Fruit fly (Drosophila melanogaster) whole organism, embryonic: ENCODE data around the gene CG33203.
A peak's percentile ranks its signal among the peaks of the same experiment; 100 is the strongest.

ENCODE experiments used
- CG10147 ChIP-seq: fragments of 200-800 bp; sonication (Bioruptor generic); optimal IDR thresholded peaks from 2 replicates; lab custom pipeline; 2019; ENCODE audit warnings: missing biosample characterization, mild to moderate bottlenecking, missing genetic modification characterization, moderate library complexity
- CG10543 ChIP-seq: fragments of 200-800 bp; sonication (Bioruptor generic); optimal IDR thresholded peaks from 3 replicates; lab custom pipeline; 2017; ENCODE audit warnings: missing biosample characterization, mild to moderate bottlenecking, missing genetic modification characterization, moderate library complexity
- CG11247 ChIP-seq: fragments of 200-800 bp; sonication (Bioruptor generic); IDR thresholded peaks from 2 replicates; pipeline ENCODE4 v1.3.6; 2022; ENCODE audit warnings: missing biosample characterization, missing genetic modification characterization
- CG11504 ChIP-seq: fragments of 200-800 bp; sonication (Bioruptor generic); optimal IDR thresholded peaks from 3 replicates; lab custom pipeline; 2019; ENCODE audit warnings: missing biosample characterization, mild to moderate bottlenecking, missing genetic modification characterization, moderate library complexity
- CG12769 ChIP-seq: fragments of 200-800 bp; sonication (Bioruptor generic); optimal IDR thresholded peaks from 2 replicates; lab custom pipeline; 2019; ENCODE audit warnings: missing biosample characterization, mild to moderate bottlenecking, missing genetic modification characterization, moderate library complexity
- CG14710 ChIP-seq: fragments of 200-800 bp; sonication (Bioruptor generic); optimal IDR thresholded peaks from 3 replicates; lab custom pipeline; 2019; ENCODE audit warnings: missing biosample characterization, mild to moderate bottlenecking, missing genetic modification characterization, moderate library complexity
- CG15073 ChIP-seq: fragments of 200-800 bp; sonication (Bioruptor generic); optimal IDR thresholded peaks from 2 replicates; lab custom pipeline; 2016; ENCODE audit warnings: missing biosample characterization, missing genetic modification characterization
- CG30431 ChIP-seq: fragments of 200-800 bp; sonication (Bioruptor generic); optimal IDR thresholded peaks from 2 replicates; lab custom pipeline; 2017; ENCODE audit warnings: missing biosample characterization, missing genetic modification characterization
- CG3065 ChIP-seq: fragments of 200-800 bp; sonication (Bioruptor generic); optimal IDR thresholded peaks from 2 replicates; lab custom pipeline; 2016; ENCODE audit warnings: missing biosample characterization, missing genetic modification characterization
- CG32772 ChIP-seq: fragments of 200-800 bp; sonication (Bioruptor generic); IDR thresholded peaks from 2 replicates; pipeline ENCODE4 v1.3.6; 2022; ENCODE audit warnings: missing biosample characterization, missing genetic modification characterization
- CG34224 ChIP-seq: fragments of 200-800 bp; sonication (Bioruptor generic); IDR thresholded peaks from 3 replicates; pipeline ENCODE4 v1.3.6; 2022; ENCODE audit warnings: missing biosample characterization, missing genetic modification characterization; ENCODE audit not compliant: partially characterized antibody
- CG4282 ChIP-seq: fragments of 200-800 bp; sonication (Bioruptor generic); optimal IDR thresholded peaks from 2 replicates; lab custom pipeline; 2016; ENCODE audit warnings: missing biosample characterization, missing genetic modification characterization
- CG4328 ChIP-seq: fragments of 200-800 bp; sonication (Bioruptor generic); optimal IDR thresholded peaks from 3 replicates; lab custom pipeline; 2017; ENCODE audit warnings: missing biosample characterization, missing genetic modification reagents, missing genetic modification characterization
- CG4424 ChIP-seq: fragments of 200-800 bp; sonication (Bioruptor generic); optimal IDR thresholded peaks from 3 replicates; lab custom pipeline; 2016; ENCODE audit warnings: missing biosample characterization, missing genetic modification characterization
- CG6272 ChIP-seq: fragments of 200-800 bp; sonication (Bioruptor generic); IDR thresholded peaks from 2 replicates; pipeline ENCODE4 v1.3.6; 2022; ENCODE audit warnings: missing biosample characterization, missing genetic modification characterization
- CG7987 ChIP-seq: fragments of 200-800 bp; sonication (Bioruptor generic); optimal IDR thresholded peaks from 2 replicates; lab custom pipeline; 2018; ENCODE audit warnings: missing biosample characterization, mild to moderate bottlenecking, missing genetic modification characterization, moderate library complexity
- CG8765 ChIP-seq: fragments of 200-800 bp; sonication (Bioruptor generic); IDR thresholded peaks from 2 replicates; pipeline ENCODE4 v1.3.6; 2022; ENCODE audit warnings: missing biosample characterization, missing genetic modification characterization
- Camta ChIP-seq: fragments of 200-800 bp; sonication (Bioruptor generic); optimal IDR thresholded peaks from 2 replicates; lab custom pipeline; 2016; ENCODE audit warnings: missing biosample characterization, missing genetic modification characterization
- CoRest ChIP-seq: fragments of 200-800 bp; sonication (Bioruptor generic); optimal IDR thresholded peaks from 3 replicates; lab custom pipeline; 2018; ENCODE audit warnings: missing biosample characterization, mild to moderate bottlenecking, missing genetic modification characterization, moderate library complexity
- Dbx ChIP-seq: fragments of 200-800 bp; sonication (Bioruptor generic); IDR thresholded peaks from 3 replicates; pipeline ENCODE4 v1.3.6; 2022; ENCODE audit warnings: missing biosample characterization, missing genetic modification characterization
- Eip74EF ChIP-seq, 2 experiments: fragments of 200-800 bp in 1 of 2; fragments of >200 bp in 1 of 2; sonication (Bioruptor generic) in 1 of 2; optimal IDR thresholded peaks; 2 replicates each; lab custom pipeline; 2017 to 2019; ENCODE audit warnings: missing biosample characterization in 2 of 2, missing genetic modification characterization in 2 of 2, mild to moderate bottlenecking in 1 of 2, moderate library complexity in 1 of 2
- Ets65A ChIP-seq: fragments of 200-800 bp; sonication (Bioruptor generic); peaks from one replicate; lab custom pipeline; 2016; ENCODE audit warnings: missing biosample characterization, missing genetic modification characterization
- HmgD ChIP-seq: fragments of 200-800 bp; sonication (Bioruptor generic); optimal IDR thresholded peaks from 3 replicates; lab custom pipeline; 2016; ENCODE audit warnings: missing biosample characterization, missing genetic modification characterization
- Hr3 ChIP-seq: fragments of 200-800 bp; sonication (Bioruptor generic); optimal IDR thresholded peaks from 3 replicates; lab custom pipeline; 2016; ENCODE audit warnings: missing biosample characterization, missing genetic modification characterization
- Hsf ChIP-seq: fragments of 200-800 bp; sonication (Bioruptor generic); optimal IDR thresholded peaks from 3 replicates; lab custom pipeline; 2016; ENCODE audit warnings: missing biosample characterization, missing genetic modification characterization
- Lhr ChIP-seq: fragments of 200-800 bp; sonication (Bioruptor generic); optimal IDR thresholded peaks from 3 replicates; lab custom pipeline; 2017; ENCODE audit warnings: mild to moderate bottlenecking, missing biosample characterization, missing genetic modification reagents, missing genetic modification characterization
- Mrtf ChIP-seq: fragments of 200-800 bp; sonication (Bioruptor generic); IDR thresholded peaks from 3 replicates; pipeline ENCODE4 v1.3.6; 2022; ENCODE audit warnings: missing biosample characterization, missing genetic modification characterization
- NFAT ChIP-seq: fragments of 200-800 bp; sonication (Bioruptor generic); IDR thresholded peaks from 2 replicates; pipeline ENCODE4 v1.3.6; 2022; ENCODE audit warnings: missing biosample characterization, missing genetic modification characterization
- Sox102F ChIP-seq: fragments of 200-800 bp; sonication (Bioruptor generic); optimal IDR thresholded peaks from 2 replicates; lab custom pipeline; 2018; ENCODE audit warnings: missing biosample characterization, mild to moderate bottlenecking, missing genetic modification characterization, moderate library complexity
- TFAM ChIP-seq: fragments of 200-800 bp; sonication (Bioruptor generic); optimal IDR thresholded peaks from 2 replicates; lab custom pipeline; 2017; ENCODE audit warnings: missing biosample characterization, missing genetic modification characterization, inconsistent platforms
- Trl ChIP-seq, 3 experiments: fragments of >200 bp in 2 of 3; fragments of 200-800 bp in 1 of 3; sonication (Bioruptor generic) in 1 of 3; optimal IDR thresholded peaks; 2 replicates in 1 of 3; 3 replicates in 2 of 3; lab custom pipeline; 2016 to 2017; ENCODE audit warnings: missing biosample characterization in 1 of 3, missing genetic modification characterization in 1 of 3
- abd-A ChIP-seq: fragments of 200-800 bp; sonication (Bioruptor generic); optimal IDR thresholded peaks from 3 replicates; lab custom pipeline; 2019; ENCODE audit warnings: missing biosample characterization, mild to moderate bottlenecking, missing genetic modification characterization, moderate library complexity
- disco-r ChIP-seq: fragments of 200-800 bp; sonication (Bioruptor generic); optimal IDR thresholded peaks from 2 replicates; lab custom pipeline; 2016; ENCODE audit warnings: missing biosample characterization, missing genetic modification characterization
- emc ChIP-seq: fragments of 200-800 bp; sonication (Bioruptor generic); optimal IDR thresholded peaks from 2 replicates; lab custom pipeline; 2016; ENCODE audit warnings: missing biosample characterization, missing genetic modification characterization
- eve ChIP-seq, 2 experiments: fragments of >200 bp; optimal IDR thresholded peaks; 2 replicates each; lab custom pipeline; 2017; ENCODE audit warnings: missing biosample characterization in 2 of 2, missing genetic modification characterization in 2 of 2
- gfzf ChIP-seq: fragments of 200-800 bp; sonication (Bioruptor generic); optimal IDR thresholded peaks from 2 replicates; lab custom pipeline; 2016; ENCODE audit warnings: missing biosample characterization, mild to moderate bottlenecking, missing genetic modification characterization, moderate library complexity
- jigr1 ChIP-seq: fragments of 200-800 bp; sonication (Bioruptor generic); IDR thresholded peaks from 3 replicates; pipeline ENCODE4 v1.3.6; 2022; ENCODE audit warnings: missing biosample characterization, missing genetic modification characterization
- knrl ChIP-seq: fragments of 200-800 bp; sonication (Bioruptor generic); IDR thresholded peaks from 3 replicates; pipeline ENCODE4 v1.3.6; 2022; ENCODE audit warnings: missing biosample characterization, missing genetic modification characterization; ENCODE audit not compliant: partially characterized antibody
- lab ChIP-seq: fragments of 200-800 bp; sonication (Bioruptor generic); optimal IDR thresholded peaks from 3 replicates; lab custom pipeline; 2017; ENCODE audit warnings: missing biosample characterization, missing genetic modification characterization, mild to moderate bottlenecking, moderate library complexity, missing genetic modification reagents
- mam ChIP-seq: fragments of 200-800 bp; sonication (Bioruptor generic); optimal IDR thresholded peaks from 3 replicates; lab custom pipeline; 2016; ENCODE audit warnings: missing biosample characterization, missing genetic modification characterization
- nerfin-2 ChIP-seq: fragments of 200-800 bp; sonication (Bioruptor generic); IDR thresholded peaks from 2 replicates; pipeline ENCODE4 v1.3.6; 2022; ENCODE audit warnings: missing biosample characterization, missing genetic modification characterization; ENCODE audit not compliant: partially characterized antibody
- pzg ChIP-seq: fragments of 200-800 bp; sonication (Bioruptor generic); optimal IDR thresholded peaks from 3 replicates; lab custom pipeline; 2018; ENCODE audit warnings: missing biosample characterization, mild to moderate bottlenecking, missing genetic modification characterization, moderate library complexity
- row ChIP-seq: fragments of 200-800 bp; sonication (Bioruptor generic); IDR thresholded peaks from 3 replicates; pipeline ENCODE4 v1.3.6; 2022; ENCODE audit warnings: missing biosample characterization, missing genetic modification characterization
- sim ChIP-seq: fragments of 200-800 bp; sonication (Bioruptor generic); IDR thresholded peaks from 2 replicates; pipeline ENCODE4 v1.3.6; 2022; ENCODE audit warnings: missing biosample characterization, missing genetic modification characterization
- stwl ChIP-seq: fragments of 200-800 bp; sonication (Bioruptor generic); optimal IDR thresholded peaks from 3 replicates; lab custom pipeline; 2018; ENCODE audit warnings: missing biosample characterization, mild to moderate bottlenecking, missing genetic modification characterization, moderate library complexity
- sug ChIP-seq: fragments of 200-800 bp; optimal IDR thresholded peaks from 2 replicates; lab custom pipeline; 2019; ENCODE audit warnings: missing biosample characterization, mild to moderate bottlenecking, missing genetic modification characterization, moderate library complexity
- trh ChIP-seq: fragments of 200-800 bp; sonication (Bioruptor generic); optimal IDR thresholded peaks from 2 replicates; lab custom pipeline; 2016; ENCODE audit warnings: missing biosample characterization, missing genetic modification characterization
- unc-4 ChIP-seq: fragments of 200-800 bp; sonication (Bioruptor generic); IDR thresholded peaks from 2 replicates; pipeline ENCODE4 v1.3.6; 2022; ENCODE audit warnings: missing biosample characterization, missing genetic modification characterization; ENCODE audit not compliant: partially characterized antibody
- wor ChIP-seq: fragments of 200-800 bp; sonication (Bioruptor generic); IDR thresholded peaks from 2 replicates; pipeline ENCODE4 v1.3.6; 2022; ENCODE audit warnings: missing biosample characterization, missing genetic modification characterization

Gene CG33203

DNA sequence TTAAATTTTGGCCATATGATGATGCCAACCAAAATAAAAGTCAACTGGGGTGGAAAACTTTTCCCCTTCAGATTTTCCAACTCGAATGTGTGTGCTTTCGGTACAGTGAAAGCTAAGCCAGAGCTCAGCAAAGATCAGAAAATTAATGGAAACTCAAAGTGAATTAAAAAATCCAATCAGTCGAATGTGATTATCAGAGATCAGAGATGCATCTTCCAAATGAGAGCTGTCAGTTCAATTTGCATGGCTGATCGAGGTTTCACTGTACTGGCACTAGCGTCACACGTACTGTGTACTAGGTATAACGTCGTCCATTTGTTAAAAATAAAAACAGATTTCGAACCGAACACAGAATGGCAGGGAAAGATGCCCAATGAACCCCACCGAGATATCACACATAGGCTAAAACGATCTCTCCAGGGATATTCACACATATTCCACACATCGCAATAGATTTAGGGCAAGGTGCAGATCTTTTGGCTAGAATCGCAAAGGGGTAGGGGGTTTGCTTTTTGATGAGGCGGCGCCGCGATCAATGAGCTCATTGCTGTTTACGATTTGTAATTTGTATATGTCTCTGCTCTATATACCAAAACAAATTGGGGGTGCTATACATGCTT is 17.4 kb upstream of the CG33203 start (continued):
- TF ChIP-seq eve (GFP tag; optimal IDR thresholded peaks at IDR 0.05; lab: Kevin White, UChicago) (no peak), stwl (no peak), sim (0 out of 2 replicates have a peak, but pooled peaks have one; percentile 20), unc-4 (no peak), CG4424 (GFP tag; lab: Kevin White, UChicago) (peak; percentile 48), trh (GFP tag; lab: Kevin White, UChicago) (no peak), disco-r (GFP tag; lab: Kevin White, UChicago) (peak; percentile 66), Trl (optimal IDR thresholded peaks at IDR 0.05; lab: Kevin White, UChicago) (no peak), Trl (GFP tag; optimal IDR thresholded peaks at IDR 0.05; lab: Kevin White, UChicago) (peak; percentile 77), Dbx (GFP tag; lab: Robert Waterston, UW) (peak; percentile 84), Lhr (GFP tag; lab: Kevin White, UChicago) (no peak), CG32772 (GFP tag; lab: Robert Waterston, UW) (peak; percentile 86), sug (tag; lab: Kevin White, UChicago) (peak; percentile 66), CG30431 (GFP tag; lab: Kevin White, UChicago) (peak; percentile 46), CG12769 (tag; lab: Kevin White, UChicago) (peak; percentile 93), abd-A (tag; lab: Kevin White, UChicago) (no peak), CG10543 (GFP tag; lab: Kevin White, UChicago) (peak; percentile 59), CG34224 (no peak), CG15073 (GFP tag; lab: Kevin White, UChicago) (no peak), TFAM (GFP tag; lab: Kevin White, UChicago) (no peak), mam (GFP tag; lab: Kevin White, UChicago) (peak; percentile 87), CG11247 (peak; percentile 86), Mrtf (GFP tag; lab: Robert Waterston, UW) (peak; percentile 79), gfzf (GFP tag; lab: Kevin White, UChicago) (no peak), CG8765 (GFP tag; lab: Robert Waterston, UW) (peak; percentile 41; the same call in 1 of the 2 replicates), pzg (GFP tag; lab: Kevin White, UChicago) (no peak), knrl (no peak), Camta (GFP tag; lab: Kevin White, UChicago) (peak; percentile 69), CG6272 (GFP tag; lab: Robert Waterston, UW) (peak; percentile 72), CG3065 (peak; percentile 16), CG4328 (GFP tag; lab: Kevin White, UChicago) (peak; percentile 8), CoRest (tag; lab: Kevin White, UChicago) (peak; percentile 78), Hr3 (GFP tag; lab: Kevin White, UChicago) (peak; percentile 65), emc (peak; percentile 73), row (peak; percentile 86), CG10147 (GFP tag; lab: Kevin White, UChicago) (peak; percentile 49), NFAT (GFP tag; lab: Robert Waterston, UW) (peak; percentile 92), CG7987 (GFP tag; lab: Kevin White, UChicago) (no peak), nerfin-2 (GFP tag; lab: Robert Waterston, UW) (no peak), CG11504 (tag; lab: Kevin White, UChicago) (peak; percentile 67), Eip74EF (GFP tag; optimal IDR thresholded peaks at IDR 0.05; lab: Kevin White, UChicago) (peak in 1 of 2 experiments; percentile 47), CG14710 (tag; lab: Kevin White, UChicago) (no peak), Sox102F (GFP tag; lab: Kevin White, UChicago) (peak; percentile 82), CG4282 (GFP tag; lab: Kevin White, UChicago) (no peak), jigr1 (no peak; the same call in 2 of the 3 replicates), Hsf (GFP tag; lab: Kevin White, UChicago) (peak; percentile 69), HmgD (GFP tag; lab: Kevin White, UChicago) (peak; percentile 12), wor (GFP tag; lab: Robert Waterston, UW) (peak; percentile 55), Ets65A (GFP tag; lab: Kevin White, UChicago) (peak; percentile 96), lab (GFP tag; lab: Kevin White, UChicago) (peak; percentile 74)
